Fruit fly (Drosophila melanogaster) whole organism, prepupa: ENCODE measurements around the gene Mlc2.

Experiments used
- Blimp-1 ChIP-seq: fragments of 200-800 bp; sonication (Bioruptor generic); optimal IDR thresholded peaks from 3 replicates; lab custom pipeline; 2017; ENCODE audit warnings: missing biosample characterization, missing genetic modification characterization, mild to moderate bottlenecking, moderate library complexity, missing genetic modification reagents
- CG10631 ChIP-seq: fragments of 200-800 bp; sonication (Bioruptor generic); optimal IDR thresholded peaks from 2 replicates; lab custom pipeline; 2016; ENCODE audit warnings: missing biosample characterization, missing genetic modification characterization
- CG10669 ChIP-seq: fragments of 200-800 bp; sonication (Bioruptor generic); optimal IDR thresholded peaks from 3 replicates; lab custom pipeline; 2018; ENCODE audit warnings: missing biosample characterization, mild to moderate bottlenecking, missing genetic modification characterization, moderate library complexity
- CG11294 ChIP-seq: fragments of 200-800 bp; sonication (Bioruptor generic); IDR thresholded peaks from 2 replicates; pipeline ENCODE4 v1.3.6; 2022; ENCODE audit warnings: missing biosample characterization, missing genetic modification characterization
- CG11762 ChIP-seq: fragments of 200-800 bp; sonication (Bioruptor generic); optimal IDR thresholded peaks from 3 replicates; lab custom pipeline; 2016; ENCODE audit warnings: missing biosample characterization, missing genetic modification characterization; ENCODE audit not compliant: insufficient read depth
- CG11902 ChIP-seq: fragments of 200-800 bp; sonication (Bioruptor generic); optimal IDR thresholded peaks from 3 replicates; lab custom pipeline; 2016; ENCODE audit warnings: missing biosample characterization, missing genetic modification characterization
- CG15336 ChIP-seq: fragments of 200-800 bp; sonication (Bioruptor generic); IDR thresholded peaks from 2 replicates; pipeline ENCODE4 v1.3.6; 2022; ENCODE audit warnings: missing biosample characterization, missing genetic modification characterization
- CG16779 ChIP-seq: fragments of 200-800 bp; sonication (Bioruptor generic); optimal IDR thresholded peaks from 3 replicates; lab custom pipeline; 2017; ENCODE audit warnings: missing biosample characterization, mild to moderate bottlenecking, missing genetic modification characterization
- CG31627 ChIP-seq: fragments of 200-800 bp; sonication (Bioruptor generic); optimal IDR thresholded peaks from 3 replicates; lab custom pipeline; 2016; ENCODE audit warnings: missing biosample characterization, missing genetic modification characterization
- CG32006 ChIP-seq: fragments of 200-800 bp; sonication (Bioruptor generic); optimal IDR thresholded peaks from 3 replicates; lab custom pipeline; 2017; ENCODE audit warnings: missing biosample characterization, mild to moderate bottlenecking, missing genetic modification characterization
- CG4318 ChIP-seq: fragments of 200-800 bp; sonication (Bioruptor generic); optimal IDR thresholded peaks from 3 replicates; lab custom pipeline; 2017; ENCODE audit warnings: missing biosample characterization, mild to moderate bottlenecking, missing genetic modification characterization
- CG6163 ChIP-seq: fragments of 200-800 bp; sonication (Bioruptor generic); IDR thresholded peaks from 3 replicates; pipeline ENCODE4 v1.3.6; 2022; ENCODE audit warnings: missing biosample characterization, missing genetic modification characterization
- CG6808 ChIP-seq: fragments of 200-800 bp; sonication (Bioruptor generic); optimal IDR thresholded peaks from 3 replicates; lab custom pipeline; 2017; ENCODE audit warnings: missing biosample characterization, missing genetic modification characterization, mild to moderate bottlenecking, moderate library complexity, missing genetic modification reagents
- CG8119 ChIP-seq: fragments of 200-800 bp; sonication (Bioruptor generic); IDR thresholded peaks from 3 replicates; pipeline ENCODE4 v1.3.6; 2022; ENCODE audit warnings: missing biosample characterization, missing genetic modification characterization
- CG9139 ChIP-seq: fragments of 200-800 bp; sonication (Bioruptor generic); optimal IDR thresholded peaks from 3 replicates; lab custom pipeline; 2017; ENCODE audit warnings: missing biosample characterization, mild to moderate bottlenecking, missing genetic modification characterization
- Eip75B ChIP-seq: fragments of 200-800 bp; sonication (Bioruptor generic); optimal IDR thresholded peaks from 3 replicates; lab custom pipeline; 2016; ENCODE audit warnings: missing biosample characterization, missing genetic modification characterization
- Eip93F ChIP-seq: fragments of 200-800 bp; sonication (Bioruptor generic); optimal IDR thresholded peaks from 2 replicates; lab custom pipeline; 2016; ENCODE audit warnings: missing biosample characterization, mild to moderate bottlenecking, missing genetic modification characterization
- Ets21C ChIP-seq: fragments of 200-800 bp; sonication (Bioruptor generic); optimal IDR thresholded peaks from 3 replicates; lab custom pipeline; 2016; ENCODE audit warnings: missing biosample characterization, missing genetic modification characterization
- Ets96B ChIP-seq: fragments of 200-800 bp; optimal IDR thresholded peaks from 2 replicates; lab custom pipeline; 2019; ENCODE audit warnings: missing biosample characterization, mild to moderate bottlenecking, missing genetic modification characterization, moderate library complexity
- Gug ChIP-seq: fragments of 200-800 bp; sonication (Bioruptor generic); IDR thresholded peaks from 2 replicates; pipeline ENCODE4 v1.3.6; 2022; ENCODE audit warnings: missing biosample characterization, missing genetic modification characterization
- Hr38 ChIP-seq: sonication (Bioruptor generic); optimal IDR thresholded peaks from 2 replicates; lab custom pipeline; 2016; ENCODE audit warnings: missing biosample characterization, missing genetic modification characterization
- Hr39 ChIP-seq: fragments of 200-800 bp; sonication (Bioruptor generic); optimal IDR thresholded peaks from 2 replicates; lab custom pipeline; 2016; ENCODE audit warnings: missing biosample characterization, missing genetic modification characterization
- Lpt ChIP-seq: fragments of 200-800 bp; sonication (Bioruptor generic); optimal IDR thresholded peaks from 3 replicates; lab custom pipeline; 2016; ENCODE audit warnings: missing biosample characterization, missing genetic modification characterization
- Met ChIP-seq: fragments of 200-800 bp; sonication (Bioruptor generic); optimal IDR thresholded peaks from 3 replicates; lab custom pipeline; 2016; ENCODE audit warnings: missing biosample characterization, missing genetic modification characterization
- OdsH ChIP-seq: fragments of 200-800 bp; sonication (Bioruptor generic); optimal IDR thresholded peaks from 3 replicates; lab custom pipeline; 2016; ENCODE audit warnings: missing biosample characterization, missing genetic modification characterization
- Smox ChIP-seq: fragments of 200-800 bp; sonication (Bioruptor generic); optimal IDR thresholded peaks from 3 replicates; lab custom pipeline; 2016; ENCODE audit warnings: missing biosample characterization, missing genetic modification characterization
- Sox14 ChIP-seq: fragments of 200-800 bp; sonication (Bioruptor generic); optimal IDR thresholded peaks from 3 replicates; lab custom pipeline; 2016; ENCODE audit warnings: missing biosample characterization, missing genetic modification characterization
- Sox15 ChIP-seq: fragments of 200-800 bp; sonication (Bioruptor generic); optimal IDR thresholded peaks from 3 replicates; lab custom pipeline; 2016; ENCODE audit warnings: missing biosample characterization, missing genetic modification characterization
- achi ChIP-seq: fragments of 200-800 bp; sonication (Bioruptor generic); optimal IDR thresholded peaks from 3 replicates; lab custom pipeline; 2016; ENCODE audit warnings: missing biosample characterization, missing genetic modification characterization
- acj6 ChIP-seq: fragments of 200-800 bp; sonication (Bioruptor generic); optimal IDR thresholded peaks from 3 replicates; lab custom pipeline; 2016; ENCODE audit warnings: missing biosample characterization, missing genetic modification characterization
- dac ChIP-seq: fragments of 200-800 bp; sonication (Bioruptor generic); optimal IDR thresholded peaks from 2 replicates; lab custom pipeline; 2017; ENCODE audit warnings: missing biosample characterization, mild to moderate bottlenecking, missing genetic modification characterization
- dsx ChIP-seq: fragments of 200-800 bp; optimal IDR thresholded peaks from 3 replicates; lab custom pipeline; 2019; ENCODE audit warnings: missing biosample characterization, mild to moderate bottlenecking, missing genetic modification characterization, moderate library complexity; ENCODE audit not compliant: poor library complexity, severe bottlenecking
- eg ChIP-seq: fragments of 200-800 bp; sonication (Bioruptor generic); IDR thresholded peaks from 3 replicates; pipeline ENCODE4 v1.3.6; 2022; ENCODE audit warnings: missing biosample characterization, missing genetic modification characterization
- fd59A ChIP-seq: fragments of 200-800 bp; sonication (Bioruptor generic); optimal IDR thresholded peaks from 2 replicates; lab custom pipeline; 2017; ENCODE audit warnings: missing biosample characterization, mild to moderate bottlenecking, missing genetic modification characterization, missing genetic modification reagents
- fkh ChIP-seq: fragments of 200-800 bp; sonication (Bioruptor generic); optimal IDR thresholded peaks from 3 replicates; lab custom pipeline; 2017; ENCODE audit warnings: missing biosample characterization, mild to moderate bottlenecking, missing genetic modification characterization, moderate library complexity
- lz ChIP-seq: fragments of 200-800 bp; sonication (Bioruptor generic); optimal IDR thresholded peaks from 3 replicates; lab custom pipeline; 2016; ENCODE audit warnings: missing biosample characterization, missing genetic modification characterization
- pdm3 ChIP-seq: fragments of 200-800 bp; sonication (Bioruptor generic); optimal IDR thresholded peaks from 3 replicates; lab custom pipeline; 2016; ENCODE audit warnings: missing biosample characterization, missing genetic modification characterization
- spab ChIP-seq: fragments of 200-800 bp; sonication (Bioruptor generic); optimal IDR thresholded peaks from 2 replicates; lab custom pipeline; 2017; ENCODE audit warnings: missing biosample characterization, mild to moderate bottlenecking, missing genetic modification characterization, missing genetic modification reagents
- ss ChIP-seq, 2 experiments: fragments of 200-800 bp; sonication (Bioruptor generic); optimal IDR thresholded peaks; 2 replicates in 1 of 2; 3 replicates in 1 of 2; lab custom pipeline; 2017 to 2018; ENCODE audit warnings: mild to moderate bottlenecking in 2 of 2, missing biosample characterization in 2 of 2, missing genetic modification characterization in 2 of 2, moderate library complexity in 1 of 2
- svp ChIP-seq: fragments of 200-800 bp; sonication (Bioruptor generic); peaks from one replicate; lab custom pipeline; 2016; ENCODE audit warnings: missing biosample characterization, missing genetic modification characterization
- topi ChIP-seq: fragments of 200-800 bp; sonication (Bioruptor generic); optimal IDR thresholded peaks from 3 replicates; lab custom pipeline; 2016; ENCODE audit warnings: missing biosample characterization, missing genetic modification characterization
- vri ChIP-seq: fragments of 200-800 bp; sonication (Bioruptor generic); optimal IDR thresholded peaks from 3 replicates; lab custom pipeline; 2016; ENCODE audit warnings: missing biosample characterization, mild to moderate bottlenecking, missing genetic modification characterization

The Mlc2 gene

DNA sequence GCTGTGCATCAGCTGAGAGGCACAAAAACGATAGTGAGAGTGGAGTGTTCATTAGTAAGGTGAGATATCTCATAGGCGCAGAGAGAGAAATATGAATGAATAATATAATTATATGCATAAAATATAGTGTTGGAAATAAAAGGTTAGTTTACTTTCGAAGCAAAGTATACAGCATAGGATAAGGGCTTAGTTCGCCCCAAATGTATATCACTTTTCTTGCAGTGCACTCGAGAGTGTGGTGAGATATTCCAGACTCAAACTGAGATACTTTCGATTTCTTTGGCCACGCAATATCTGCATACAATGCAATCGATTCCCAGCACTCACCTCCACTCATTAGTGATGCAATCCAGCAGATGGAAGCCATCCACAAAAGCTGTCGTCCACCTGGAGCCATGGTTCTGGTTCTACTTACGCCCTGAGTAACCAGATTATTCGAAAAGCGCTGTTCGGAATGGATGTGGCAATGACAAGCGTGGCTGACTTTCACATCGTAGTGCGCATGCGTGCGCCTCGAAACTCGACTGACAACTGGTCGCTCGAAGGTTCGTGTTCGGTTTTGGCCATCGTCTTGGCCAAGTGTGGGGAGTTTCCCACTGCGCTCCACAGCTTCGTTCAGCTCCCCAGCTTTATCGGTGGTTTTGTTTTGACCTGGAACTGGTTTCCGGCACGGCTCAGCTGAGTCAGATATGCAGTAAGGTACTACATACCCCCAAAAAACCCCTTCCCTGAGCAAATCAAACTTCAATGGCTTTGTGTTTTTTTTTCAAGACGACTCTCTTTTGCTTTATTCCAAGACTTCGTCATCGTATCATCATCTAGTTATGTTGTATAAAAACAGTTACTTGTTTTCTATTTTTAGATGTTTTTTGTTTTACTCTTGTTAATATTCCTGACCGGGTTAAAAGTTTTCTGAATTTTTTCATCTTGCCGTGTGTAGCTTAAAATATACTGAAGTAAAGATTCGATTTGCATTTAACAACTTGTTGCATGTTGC is 3.4 kb downstream of the Mlc2 start, which contains the start of gene Rsod (continued):
- TF ChIP-seq Eip75B (GFP tag; lab: Kevin White, UChicago) (peak; percentile 70), CG11294 (GFP tag; lab: Robert Waterston, UW) (peak; percentile 86), eg (GFP tag; lab: Robert Waterston, UW) (peak; percentile 97), Hr38 (GFP tag; lab: Kevin White, UChicago) (no peak), Blimp-1 (GFP tag; lab: Kevin White, UChicago) (peak; percentile 99), CG15336 (GFP tag; lab: Robert Waterston, UW) (peak; percentile 95), Hr39 (GFP tag; lab: Kevin White, UChicago) (peak; percentile 79), CG10669 (GFP tag; lab: Kevin White, UChicago) (peak; percentile 71), acj6 (GFP tag; lab: Kevin White, UChicago) (peak; percentile 88), spab (GFP tag; lab: Kevin White, UChicago) (peak; percentile 65), svp (GFP tag; lab: Kevin White, UChicago) (peak; percentile 78), lz (GFP tag; lab: Kevin White, UChicago) (peak; percentile 81), CG9139 (no peak), achi (GFP tag; lab: Kevin White, UChicago) (peak; percentile 88), CG10631 (peak; percentile 90), CG31627 (GFP tag; lab: Kevin White, UChicago) (peak; percentile 70), CG16779 (peak; percentile 66), pdm3 (GFP tag; lab: Kevin White, UChicago) (peak; percentile 87), fd59A (GFP tag; lab: Kevin White, UChicago) (peak; percentile 45), CG4318 (GFP tag; lab: Kevin White, UChicago) (peak; percentile 79), Sox15 (GFP tag; lab: Kevin White, UChicago) (peak; percentile 67), Smox (GFP tag; lab: Kevin White, UChicago) (peak; percentile 84), Gug (GFP tag; lab: Robert Waterston, UW) (peak; percentile 83), CG11762 (GFP tag; lab: Kevin White, UChicago) (peak; percentile 77), fkh (GFP tag; lab: Kevin White, UChicago) (no peak)

DNA sequence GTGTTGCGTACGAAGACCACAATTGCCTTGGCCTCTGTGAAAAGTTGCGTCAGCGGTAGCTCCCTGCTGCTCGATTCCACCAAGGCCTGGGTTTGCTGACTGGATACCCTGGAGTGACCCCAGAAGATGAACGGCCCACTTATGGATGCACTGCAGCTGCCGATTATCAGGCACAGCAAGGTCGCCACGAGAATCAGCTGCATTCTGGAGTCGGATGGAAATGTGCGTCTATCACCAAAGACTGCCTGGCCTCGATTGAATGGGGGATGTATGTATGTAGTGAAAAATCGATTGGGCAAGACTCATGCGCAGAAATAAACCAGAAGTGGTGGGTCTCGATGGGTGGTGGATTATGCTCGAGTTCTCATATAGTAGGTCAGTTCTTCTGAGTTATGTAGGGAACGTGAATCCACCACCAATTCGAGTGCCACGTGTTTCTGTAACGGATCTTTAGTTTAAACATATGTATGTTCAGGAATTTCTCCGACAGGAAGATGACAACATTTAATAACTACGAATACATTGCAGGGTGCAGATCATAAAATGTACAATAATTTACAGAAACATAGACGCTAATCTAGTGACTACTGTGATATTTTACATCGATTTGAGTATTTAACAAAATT is 8.1 kb downstream of the Mlc2 start, which contains the start of gene VhaAC45RP:
Gene VhaAC45RP, minus strand, starts transcription at position 261 of the 626 bp plus-strand sequence.
- TF ChIP-seq Met (GFP tag; lab: Kevin White, UChicago): no peak
- no peak for TF ChIP-seq spab (GFP tag; lab: Kevin White, UChicago)
- no peak for TF ChIP-seq CG6808 (GFP tag; lab: Kevin White, UChicago)
- no peak for TF ChIP-seq Eip75B (GFP tag; lab: Kevin White, UChicago)
- TF ChIP-seq ss (GFP tag; optimal IDR thresholded peaks at IDR 0.05; lab: Kevin White, UChicago): no peak
- TF ChIP-seq Lpt (GFP tag; lab: Kevin White, UChicago): no peak
- TF ChIP-seq Blimp-1 (GFP tag; lab: Kevin White, UChicago): no peak

DNA sequence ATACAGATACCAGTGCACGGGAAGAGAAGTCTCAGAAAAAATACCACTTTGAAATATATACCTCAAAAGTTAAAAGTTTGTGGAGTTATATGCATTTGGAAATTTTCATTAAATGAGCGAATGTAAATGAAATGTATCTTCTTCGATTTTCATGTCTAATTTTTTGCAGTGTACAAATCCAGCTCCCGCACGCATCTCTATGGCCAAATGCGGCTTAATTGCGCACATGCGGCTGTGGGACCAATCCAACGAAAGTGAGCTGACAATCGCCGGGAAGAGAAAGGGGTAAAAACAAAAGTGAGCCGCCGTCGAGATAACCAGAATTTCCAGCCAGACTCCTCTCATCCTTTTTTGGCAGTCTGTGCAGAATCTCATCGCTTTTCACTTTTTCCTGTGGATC is 10.2 kb downstream of the Mlc2 start:
- TF ChIP-seq OdsH (GFP tag; lab: Kevin White, UChicago) (peak; percentile 58), CG32006 (GFP tag; lab: Kevin White, UChicago) (peak; percentile 88), CG11294 (GFP tag; lab: Robert Waterston, UW) (peak; percentile 42; the same call in 1 of the 2 replicates), Hr38 (GFP tag; lab: Kevin White, UChicago) (no peak), Sox14 (GFP tag; lab: Kevin White, UChicago) (peak; percentile 26), ss (GFP tag; optimal IDR thresholded peaks at IDR 0.05; lab: Kevin White, UChicago) (no peak), Hr39 (GFP tag; lab: Kevin White, UChicago) (peak; percentile 8), dsx (GFP tag; lab: Kevin White, UChicago) (no peak), CG4318 (GFP tag; lab: Kevin White, UChicago) (peak; percentile 71), acj6 (GFP tag; lab: Kevin White, UChicago) (peak; percentile 31), dac (GFP tag; lab: Kevin White, UChicago) (peak; percentile 80), Ets96B (peak; percentile 4), CG6163 (GFP tag; lab: Robert Waterston, UW) (peak; percentile 83), Eip93F (GFP tag; lab: Kevin White, UChicago) (no peak), lz (GFP tag; lab: Kevin White, UChicago) (peak; percentile 29), CG11902 (GFP tag; lab: Kevin White, UChicago) (no peak), Ets21C (GFP tag; lab: Kevin White, UChicago) (no peak), CG8119 (peak; percentile 88), topi (GFP tag; lab: Kevin White, UChicago) (peak; percentile 24), vri (GFP tag; lab: Kevin White, UChicago) (no peak), Sox15 (GFP tag; lab: Kevin White, UChicago) (no peak), pdm3 (GFP tag; lab: Kevin White, UChicago) (peak; percentile 57)
